Fruit fly (Drosophila melanogaster) whole organism, embryonic: ENCODE data around the gene CG7432.
A peak's percentile ranks its signal among the peaks of the same experiment; 100 is the strongest.

Experiments
- Antp ChIP-seq: fragments of 200-800 bp; sonication (Bioruptor generic); optimal IDR thresholded peaks from 3 replicates; lab custom pipeline; 2016; ENCODE audit warnings: missing biosample characterization, missing genetic modification characterization
- Atf3 ChIP-seq: fragments of 200-800 bp; sonication (Bioruptor generic); optimal IDR thresholded peaks from 3 replicates; lab custom pipeline; 2016; ENCODE audit warnings: missing biosample characterization, missing genetic modification characterization
- Awh ChIP-seq: fragments of 200-800 bp; sonication (Bioruptor generic); IDR thresholded peaks from 2 replicates; pipeline ENCODE4, ENCODE4 v1.3.6; 2022; ENCODE audit warnings: missing biosample characterization, missing genetic modification characterization
- Bteb2 ChIP-seq: fragments of 200-800 bp; sonication (Bioruptor generic); optimal IDR thresholded peaks from 2 replicates; lab custom pipeline; 2016; ENCODE audit warnings: missing biosample characterization, missing genetic modification characterization
- CG10979 ChIP-seq: fragments of 200-800 bp; sonication (Bioruptor generic); optimal IDR thresholded peaks from 2 replicates; lab custom pipeline; 2018; ENCODE audit warnings: missing biosample characterization, mild to moderate bottlenecking, missing genetic modification characterization, moderate library complexity
- CG12236 ChIP-seq: fragments of 200-800 bp; sonication (Bioruptor generic); optimal IDR thresholded peaks from 2 replicates; lab custom pipeline; 2016; ENCODE audit warnings: missing biosample characterization, missing genetic modification characterization
- CG1233 ChIP-seq: fragments of 200-800 bp; sonication (Bioruptor generic); optimal IDR thresholded peaks from 4 replicates; lab custom pipeline; 2018; ENCODE audit warnings: missing biosample characterization, mild to moderate bottlenecking, missing genetic modification characterization
- CG12391 ChIP-seq: fragments of 200-800 bp; sonication (Bioruptor generic); optimal IDR thresholded peaks from 3 replicates; lab custom pipeline; 2018; ENCODE audit warnings: missing biosample characterization, mild to moderate bottlenecking, missing genetic modification characterization, moderate library complexity
- CG15696 ChIP-seq: fragments of 200-800 bp; sonication (Bioruptor generic); optimal IDR thresholded peaks from 2 replicates; lab custom pipeline; 2019; ENCODE audit warnings: missing biosample characterization, mild to moderate bottlenecking, missing genetic modification characterization, moderate library complexity
- CG1603 ChIP-seq: fragments of 200-800 bp; sonication (Bioruptor generic); optimal IDR thresholded peaks from 2 replicates; lab custom pipeline; 2019; ENCODE audit warnings: missing biosample characterization, mild to moderate bottlenecking, missing genetic modification characterization, moderate library complexity
- CG17612 ChIP-seq: fragments of 200-800 bp; sonication (Bioruptor generic); IDR thresholded peaks from 2 replicates; pipeline ENCODE4 v1.3.6; 2022; ENCODE audit warnings: missing biosample characterization, missing genetic modification characterization
- CG2712 ChIP-seq: fragments of 200-800 bp; optimal IDR thresholded peaks from 3 replicates; lab custom pipeline; 2019; ENCODE audit warnings: missing biosample characterization, mild to moderate bottlenecking, missing genetic modification characterization, moderate library complexity
- CG2875 ChIP-seq: fragments of 200-800 bp; sonication (Bioruptor generic); optimal IDR thresholded peaks from 2 replicates; lab custom pipeline; 2017; ENCODE audit warnings: missing biosample characterization, mild to moderate bottlenecking, missing genetic modification characterization, missing genetic modification reagents
- CG30020 ChIP-seq: fragments of 200-800 bp; optimal IDR thresholded peaks from 2 replicates; lab custom pipeline; 2019; ENCODE audit warnings: missing biosample characterization, mild to moderate bottlenecking, missing genetic modification characterization, moderate library complexity
- CG3065 ChIP-seq: fragments of 200-800 bp; sonication (Bioruptor generic); optimal IDR thresholded peaks from 2 replicates; lab custom pipeline; 2016; ENCODE audit warnings: missing biosample characterization, missing genetic modification characterization
- CG42726 ChIP-seq: fragments of 200-800 bp; sonication (Bioruptor generic); IDR thresholded peaks from 2 replicates; pipeline ENCODE4 v1.3.6; 2022; ENCODE audit warnings: missing biosample characterization, missing genetic modification characterization; ENCODE audit not compliant: partially characterized antibody
- CG43689 ChIP-seq: fragments of 200-800 bp; sonication (Bioruptor generic); IDR thresholded peaks from 2 replicates; pipeline ENCODE4 v1.3.6; 2022; ENCODE audit warnings: missing biosample characterization, missing genetic modification characterization
- CG6813 ChIP-seq: fragments of 200-800 bp; sonication (Bioruptor generic); optimal IDR thresholded peaks from 2 replicates; lab custom pipeline; 2017; ENCODE audit warnings: missing biosample characterization, missing genetic modification characterization, mild to moderate bottlenecking, moderate library complexity, missing genetic modification reagents
- CG6854 ChIP-seq: fragments of 200-800 bp; sonication (Bioruptor generic); optimal IDR thresholded peaks from 3 replicates; lab custom pipeline; 2017; ENCODE audit warnings: missing biosample characterization, mild to moderate bottlenecking, missing genetic modification characterization
- CG9215 ChIP-seq: fragments of 200-800 bp; sonication (Bioruptor generic); IDR thresholded peaks from 2 replicates; pipeline ENCODE4 v1.3.6; 2022; ENCODE audit warnings: missing biosample characterization, missing genetic modification characterization
- CTCF ChIP-seq: fragments of 200-800 bp; sonication (Bioruptor generic); optimal IDR thresholded peaks from 2 replicates; lab custom pipeline; 2017; ENCODE audit warnings: missing biosample characterization, mild to moderate bottlenecking, missing genetic modification characterization, moderate library complexity
- Doc2 ChIP-seq: fragments of 200-800 bp; sonication (Bioruptor generic); IDR thresholded peaks from 2 replicates; pipeline ENCODE4 v1.3.6; 2022; ENCODE audit warnings: missing biosample characterization, missing genetic modification characterization
- Dp ChIP-seq: fragments of 200-800 bp; sonication (Bioruptor generic); optimal IDR thresholded peaks from 2 replicates; lab custom pipeline; 2018; ENCODE audit warnings: missing biosample characterization, mild to moderate bottlenecking, missing genetic modification characterization, moderate library complexity
- Drgx ChIP-seq: fragments of 200-800 bp; sonication (Bioruptor generic); IDR thresholded peaks from 2 replicates; pipeline ENCODE4 v1.3.6; 2022; ENCODE audit warnings: missing biosample characterization, missing genetic modification characterization
- H15 ChIP-seq: fragments of 200-800 bp; sonication (Bioruptor generic); IDR thresholded peaks from 3 replicates; pipeline ENCODE4 v1.3.6; 2022; ENCODE audit warnings: missing biosample characterization, missing genetic modification characterization
- H2.0 ChIP-seq: fragments of 200-800 bp; sonication (Bioruptor generic); IDR thresholded peaks from 2 replicates; pipeline ENCODE4 v1.3.6; 2022; ENCODE audit warnings: missing biosample characterization, missing genetic modification characterization
- Hr78 ChIP-seq, 2 experiments: fragments of 200-800 bp in 1 of 2; fragments of >200 bp in 1 of 2; sonication (Bioruptor generic) in 1 of 2; optimal IDR thresholded peaks; 2 replicates each; lab custom pipeline; 2017 to 2019; ENCODE audit warnings: missing biosample characterization in 2 of 2, missing genetic modification characterization in 2 of 2, mild to moderate bottlenecking in 1 of 2, moderate library complexity in 1 of 2
- Max ChIP-seq: fragments of 200-800 bp; sonication (Bioruptor generic); optimal IDR thresholded peaks from 2 replicates; lab custom pipeline; 2016; ENCODE audit warnings: missing biosample characterization, mild to moderate bottlenecking, missing genetic modification characterization
- Usf ChIP-seq: fragments of 200-800 bp; sonication (Bioruptor generic); optimal IDR thresholded peaks from 2 replicates; lab custom pipeline; 2017; ENCODE audit warnings: missing genotype, missing biosample characterization, missing genetic modification characterization
- abd-A ChIP-seq: fragments of 200-800 bp; sonication (Bioruptor generic); optimal IDR thresholded peaks from 3 replicates; lab custom pipeline; 2019; ENCODE audit warnings: missing biosample characterization, mild to moderate bottlenecking, missing genetic modification characterization, moderate library complexity
- ac ChIP-seq: fragments of 200-800 bp; sonication (Bioruptor generic); optimal IDR thresholded peaks from 3 replicates; lab custom pipeline; 2017; ENCODE audit warnings: missing biosample characterization, mild to moderate bottlenecking, missing genetic modification characterization
- chm ChIP-seq: fragments of 200-800 bp; sonication (Bioruptor generic); IDR thresholded peaks from 2 replicates; pipeline ENCODE4 v1.3.6; 2022; ENCODE audit warnings: missing biosample characterization, missing genetic modification characterization
- chn ChIP-seq: fragments of 200-800 bp; sonication (Bioruptor generic); optimal IDR thresholded peaks from 2 replicates; lab custom pipeline; 2016; ENCODE audit warnings: missing biosample characterization, missing genetic modification characterization
- dpn ChIP-seq, 2 experiments: fragments of 200-800 bp; sonication (Bioruptor generic); optimal IDR thresholded peaks; 3 replicates each; lab custom pipeline; 2016; ENCODE audit warnings: missing biosample characterization in 2 of 2, missing genetic modification characterization in 2 of 2
- gcm2 ChIP-seq: fragments of 200-800 bp; sonication (Bioruptor generic); optimal IDR thresholded peaks from 2 replicates; lab custom pipeline; 2016; ENCODE audit warnings: missing biosample characterization, missing genetic modification characterization
- her ChIP-seq: fragments of 200-800 bp; sonication (Bioruptor generic); optimal IDR thresholded peaks from 2 replicates; lab custom pipeline; 2016; ENCODE audit warnings: missing biosample characterization, missing genetic modification characterization
- inv ChIP-seq: fragments of 200-800 bp; sonication (Bioruptor generic); IDR thresholded peaks from 2 replicates; pipeline ENCODE4 v1.3.6; 2022; ENCODE audit warnings: missing biosample characterization, missing genetic modification characterization; ENCODE audit not compliant: partially characterized antibody
- jigr1 ChIP-seq: fragments of 200-800 bp; sonication (Bioruptor generic); IDR thresholded peaks from 3 replicates; pipeline ENCODE4 v1.3.6; 2022; ENCODE audit warnings: missing biosample characterization, missing genetic modification characterization
- klu ChIP-seq: fragments of 200-800 bp; sonication (Bioruptor generic); IDR thresholded peaks from 2 replicates; pipeline ENCODE4 v1.3.6; 2022; ENCODE audit warnings: missing biosample characterization, missing genetic modification characterization
- oc ChIP-seq: fragments of 200-800 bp; sonication (Bioruptor generic); optimal IDR thresholded peaks from 2 replicates; lab custom pipeline; 2018; ENCODE audit warnings: missing biosample characterization, mild to moderate bottlenecking, missing genetic modification characterization, moderate library complexity
- otp ChIP-seq: fragments of 200-800 bp; sonication (Bioruptor generic); IDR thresholded peaks from 3 replicates; pipeline ENCODE4, ENCODE4 v1.3.6; 2022; ENCODE audit warnings: missing biosample characterization, missing genetic modification characterization
- pnt ChIP-seq: fragments of 200-800 bp; sonication (Bioruptor generic); optimal IDR thresholded peaks from 3 replicates; lab custom pipeline; 2016; ENCODE audit warnings: missing biosample characterization, missing genetic modification characterization
- pum ChIP-seq: fragments of 200-800 bp; sonication (Bioruptor generic); optimal IDR thresholded peaks from 2 replicates; lab custom pipeline; 2016; ENCODE audit warnings: missing biosample characterization, missing genetic modification characterization
- scrt ChIP-seq: fragments of 200-800 bp; sonication (Bioruptor generic); optimal IDR thresholded peaks from 2 replicates; lab custom pipeline; 2018; ENCODE audit warnings: missing biosample characterization, mild to moderate bottlenecking, missing genetic modification characterization, moderate library complexity
- sug ChIP-seq: fragments of 200-800 bp; optimal IDR thresholded peaks from 2 replicates; lab custom pipeline; 2019; ENCODE audit warnings: missing biosample characterization, mild to moderate bottlenecking, missing genetic modification characterization, moderate library complexity
- tgo ChIP-seq: fragments of 200-800 bp; sonication (Bioruptor generic); IDR thresholded peaks from 3 replicates; pipeline ENCODE4 v1.3.6; 2022; ENCODE audit warnings: missing biosample characterization, missing genetic modification characterization
- tin ChIP-seq: fragments of 200-800 bp; sonication (Bioruptor generic); optimal IDR thresholded peaks from 3 replicates; lab custom pipeline; 2016; ENCODE audit warnings: missing biosample characterization, missing genetic modification characterization
- vfl ChIP-seq: fragments of 200-800 bp; sonication (Bioruptor generic); optimal IDR thresholded peaks from 2 replicates; lab custom pipeline; 2016; ENCODE audit warnings: missing biosample characterization, missing genetic modification characterization
- wek ChIP-seq: fragments of 200-800 bp; sonication (Bioruptor generic); optimal IDR thresholded peaks from 3 replicates; lab custom pipeline; 2018; ENCODE audit warnings: missing biosample characterization, mild to moderate bottlenecking, missing genetic modification characterization, moderate library complexity
- zen ChIP-seq: fragments of 200-800 bp; sonication (Bioruptor generic); optimal IDR thresholded peaks from 3 replicates; lab custom pipeline; 2018; ENCODE audit warnings: missing biosample characterization, mild to moderate bottlenecking, missing genetic modification characterization, moderate library complexity
- zf30C ChIP-seq: fragments of 200-800 bp; sonication (Bioruptor generic); optimal IDR thresholded peaks from 3 replicates; lab custom pipeline; 2018; ENCODE audit warnings: missing biosample characterization, mild to moderate bottlenecking, missing genetic modification characterization

The CG7432 gene

DNA sequence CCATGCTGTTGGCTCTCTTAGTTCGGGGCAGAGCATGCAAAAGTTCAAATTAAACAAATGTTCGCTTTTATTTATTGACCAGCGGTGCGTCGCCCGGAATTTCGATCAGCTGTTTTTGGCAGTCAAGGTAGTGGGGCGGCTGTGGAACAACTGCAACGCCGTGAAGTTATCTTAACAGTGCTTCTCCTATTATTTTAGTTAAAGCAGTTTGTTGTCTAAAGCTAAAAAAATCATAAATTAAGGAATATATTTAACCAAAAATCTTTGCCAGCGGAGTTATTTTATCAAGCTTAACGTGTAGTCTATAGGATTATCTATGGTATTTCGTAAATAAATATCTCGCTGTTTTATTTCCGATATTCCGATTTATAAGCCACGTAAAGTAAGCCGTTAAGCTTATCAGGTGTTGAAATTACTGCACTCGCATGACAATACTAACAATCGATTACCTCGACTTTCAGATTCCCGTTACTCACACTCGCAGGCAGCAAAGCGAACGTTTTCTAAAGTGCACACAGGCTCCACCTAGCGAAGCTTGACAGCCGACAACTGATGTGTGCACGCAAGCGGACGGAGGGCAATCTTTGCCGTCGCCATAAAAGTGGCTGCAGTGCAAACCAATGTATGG lies 16.4 kb upstream of the CG7432 start, which contains the start of the genes CG6195 and CG31220 (continued):
- TF ChIP-seq wek (GFP tag; lab: Kevin White, UChicago) (peak; percentile 11), CG2712 (tag; lab: Kevin White, UChicago) (peak; percentile 35), her (peak; percentile 44), Awh (GFP tag; lab: Robert Waterston, UW) (0 out of 2 replicates have a peak, but pooled peaks have one; percentile 20), CG12391 (tag; lab: Kevin White, UChicago) (peak; percentile 29), Antp (peak; percentile 13), H2.0 (GFP tag; lab: Robert Waterston, UW) (peak; percentile 44; the same call in 1 of the 2 replicates), zen (tag; lab: Kevin White, UChicago) (no peak), CG30020 (tag; lab: Kevin White, UChicago) (peak; percentile 90), abd-A (tag; lab: Kevin White, UChicago) (no peak), Drgx (GFP tag; lab: Robert Waterston, UW) (no peak), Hr78 (GFP tag; optimal IDR thresholded peaks at IDR 0.05; lab: Kevin White, UChicago) (no peak), tin (GFP tag; lab: Kevin White, UChicago) (no peak), zf30C (GFP tag; lab: Kevin White, UChicago) (no peak), Usf (GFP tag; lab: Kevin White, UChicago) (no peak), vfl (GFP tag; lab: Kevin White, UChicago) (no peak), otp (peak; percentile 8; the same call in 1 of the 3 replicates), CG9215 (GFP tag; lab: Robert Waterston, UW) (no peak), CTCF (peak; percentile 93), dpn (GFP tag; optimal IDR thresholded peaks at IDR 0.05; lab: Kevin White, UChicago) (peak; percentile 44 to 49), Dp (GFP tag; lab: Kevin White, UChicago) (peak; percentile 42), CG43689 (GFP tag; lab: Robert Waterston, UW) (no peak), CG10979 (tag; lab: Kevin White, UChicago) (no peak), CG42726 (GFP tag; lab: Robert Waterston, UW) (no peak), tgo (GFP tag; lab: Robert Waterston, UW) (no peak), jigr1 (GFP tag; lab: Robert Waterston, UW) (no peak), pum (GFP tag; lab: Kevin White, UChicago) (peak; percentile 0), Max (GFP tag; lab: Kevin White, UChicago) (no peak), inv (GFP tag; lab: Robert Waterston, UW) (no peak), ac (GFP tag; lab: Kevin White, UChicago) (no peak), CG12236 (GFP tag; lab: Kevin White, UChicago) (no peak), pnt (GFP tag; lab: Kevin White, UChicago) (no peak), CG1603 (peak; percentile 100), CG3065 (GFP tag; lab: Kevin White, UChicago) (no peak), H15 (GFP tag; lab: Robert Waterston, UW) (0 out of 3 replicates have a peak, but pooled peaks have one; percentile 6), CG2875 (GFP tag; lab: Kevin White, UChicago) (no peak), CG17612 (GFP tag; lab: Robert Waterston, UW) (no peak), Doc2 (no peak), chm (no peak), scrt (GFP tag; lab: Kevin White, UChicago) (no peak), gcm2 (GFP tag; lab: Kevin White, UChicago) (no peak), chn (GFP tag; lab: Kevin White, UChicago) (peak; percentile 21), oc (no peak), sug (tag; lab: Kevin White, UChicago) (peak; percentile 12), klu (GFP tag; lab: Robert Waterston, UW) (no peak), Bteb2 (GFP tag; lab: Kevin White, UChicago) (peak; percentile 9), CG1233 (GFP tag; lab: Kevin White, UChicago) (no peak), CG6854 (GFP tag; lab: Kevin White, UChicago) (no peak), CG6813 (no peak), CG15696 (tag; lab: Kevin White, UChicago) (no peak), Atf3 (GFP tag; lab: Kevin White, UChicago) (no peak)
